Fruit fly (Drosophila melanogaster): ENCODE results near the gene CG2772.

dm6 chr2L:3410260-3410659 is 35.5 kb upstream of the CG2772 start, which contains the start of gene CG8840:
- TF ChIP-seq CG8478 (optimal IDR thresholded peaks at IDR 0.05) (no peak), usp (GFP tag; optimal IDR thresholded peaks at IDR 0.05) (no peak)
